Worm (Caenorhabditis elegans) whole organism, L2 larva: ENCODE measurements around the gene ceh-14.

Experiments used
- C34F6.9 ChIP-seq: fragments of 150-350 bp; optimal IDR thresholded peaks from 2 replicates; lab custom pipeline; 2014; ENCODE audit warnings: missing biosample characterization, missing genetic modification characterization
- F13H6.1 ChIP-seq: sonication (generic microtip); optimal IDR thresholded peaks from 2 replicates; lab custom pipeline; 2016; ENCODE audit warnings: missing genetic modification characterization, missing compliant biosample characterization
- R02D3.7 ChIP-seq: fragments of 150-350 bp; optimal IDR thresholded peaks from 2 replicates; lab custom pipeline; 2014; ENCODE audit warnings: missing biosample characterization, missing genetic modification characterization
- Y55F3AM.14 ChIP-seq: fragments of 200-800 bp; sonication (Bioruptor generic); optimal IDR thresholded peaks from 2 replicates; lab custom pipeline; 2018; ENCODE audit warnings: mild to moderate bottlenecking, missing genetic modification characterization, missing compliant biosample characterization
- ZK546.5 ChIP-seq: sonication (generic microtip); optimal IDR thresholded peaks from 2 replicates; lab custom pipeline; 2017; ENCODE audit warnings: missing biosample characterization, missing genetic modification characterization
- ama-1 ChIP-seq: fragments of 150-350 bp; optimal IDR thresholded peaks from 2 replicates; lab custom pipeline; 2018; ENCODE audit warnings: inconsistent platforms
- blmp-1 ChIP-seq: sonication (generic microtip); optimal IDR thresholded peaks from 2 replicates; lab custom pipeline; 2017; ENCODE audit warnings: missing genetic modification characterization, mild to moderate bottlenecking, missing compliant biosample characterization, antibody characterized with exemption, moderate library complexity; ENCODE audit not compliant: insufficient read depth
- ceh-82 ChIP-seq: fragments of 150-350 bp; optimal IDR thresholded peaks from 2 replicates; lab custom pipeline; 2014; ENCODE audit warnings: missing biosample characterization, missing genetic modification characterization
- crh-2 ChIP-seq: sonication (generic microtip); optimal IDR thresholded peaks from 2 replicates; lab custom pipeline; 2017; ENCODE audit warnings: missing biosample characterization, missing genetic modification characterization
- egl-27 ChIP-seq: sonication (generic microtip); optimal IDR thresholded peaks from 3 replicates; lab custom pipeline; 2017; ENCODE audit warnings: missing biosample characterization, missing genetic modification reagents, missing genetic modification characterization
- elt-1 ChIP-seq: fragments of 150-350 bp; optimal IDR thresholded peaks from 2 replicates; lab custom pipeline; 2014; ENCODE audit warnings: missing biosample characterization, missing genetic modification characterization
- elt-3 ChIP-seq: sonication (generic microtip); optimal IDR thresholded peaks from 2 replicates; lab custom pipeline; 2017; ENCODE audit warnings: missing biosample characterization, missing genetic modification characterization
- fos-1 ChIP-seq: fragments of 150-350 bp; optimal IDR thresholded peaks from 2 replicates; lab custom pipeline; 2014; ENCODE audit warnings: missing biosample characterization, missing genetic modification characterization
- gmeb-1 ChIP-seq: fragments of 150-350 bp; optimal IDR thresholded peaks from 2 replicates; lab custom pipeline; 2014; ENCODE audit warnings: missing biosample characterization, missing genetic modification characterization
- lin-13 ChIP-seq: fragments of 150-350 bp; optimal IDR thresholded peaks from 2 replicates; lab custom pipeline; 2014; ENCODE audit warnings: missing biosample characterization, missing genetic modification reagents, missing genetic modification characterization
- lin-39 ChIP-seq: fragments of 150-350 bp; optimal IDR thresholded peaks from 2 replicates; lab custom pipeline; 2014; ENCODE audit warnings: missing biosample characterization, missing genetic modification reagents, missing genetic modification characterization
- mbf-1 ChIP-seq: sonication (generic microtip); optimal IDR thresholded peaks from 2 replicates; lab custom pipeline; 2017; ENCODE audit warnings: missing biosample characterization, missing genetic modification characterization
- mdl-1 ChIP-seq, 2 experiments: fragments of 150-350 bp in 1 of 2; sonication (generic microtip) in 1 of 2; optimal IDR thresholded peaks; 2 replicates each; lab custom pipeline; 2017; ENCODE audit warnings: missing biosample characterization in 2 of 2, missing genetic modification characterization in 2 of 2
- nhr-10 ChIP-seq: sonication (generic microtip); optimal IDR thresholded peaks from 2 replicates; lab custom pipeline; 2017; ENCODE audit warnings: missing biosample characterization, missing genetic modification characterization
- nhr-11 ChIP-seq: fragments of 150-350 bp; optimal IDR thresholded peaks from 2 replicates; lab custom pipeline; 2014; ENCODE audit warnings: missing biosample characterization, missing genetic modification characterization
- nhr-12 ChIP-seq: fragments of 150-350 bp; optimal IDR thresholded peaks from 2 replicates; lab custom pipeline; 2014; ENCODE audit warnings: missing biosample characterization, missing genetic modification characterization
- nhr-23 ChIP-seq: fragments of 150-350 bp; optimal IDR thresholded peaks from 2 replicates; lab custom pipeline; 2014; ENCODE audit warnings: missing biosample characterization, missing genetic modification reagents, missing genetic modification characterization
- nhr-77 ChIP-seq: fragments of 150-350 bp; optimal IDR thresholded peaks from 2 replicates; lab custom pipeline; 2014; ENCODE audit warnings: missing biosample characterization, missing genetic modification characterization
- peb-1 ChIP-seq: fragments of 150-350 bp; optimal IDR thresholded peaks from 2 replicates; lab custom pipeline; 2014; ENCODE audit warnings: missing biosample characterization, missing genetic modification characterization
- sem-4 ChIP-seq: fragments of 150-350 bp; optimal IDR thresholded peaks from 2 replicates; lab custom pipeline; 2014; ENCODE audit warnings: missing biosample characterization, missing genetic modification reagents, missing genetic modification characterization
- sma-9 ChIP-seq, 2 experiments: fragments of 150-350 bp in 1 of 2; sonication (generic microtip) in 1 of 2; optimal IDR thresholded peaks; 2 replicates each; lab custom pipeline; 2014 to 2016; ENCODE audit warnings: missing genetic modification characterization in 2 of 2, mild to moderate bottlenecking in 1 of 2, missing biosample characterization in 1 of 2, missing compliant biosample characterization in 1 of 2, missing genetic modification reagents in 1 of 2, moderate library complexity in 1 of 2
- snpc-4 ChIP-seq: fragments of 150-350 bp; optimal IDR thresholded peaks from 2 replicates; lab custom pipeline; 2014; ENCODE audit warnings: missing biosample characterization, missing genetic modification characterization
- unc-55 ChIP-seq: fragments of 150-350 bp; sonication (generic microtip); optimal IDR thresholded peaks from 3 replicates; lab custom pipeline; 2014; ENCODE audit warnings: missing biosample characterization, missing genetic modification reagents, missing genetic modification characterization
- unc-62 ChIP-seq: fragments of 150-350 bp; optimal IDR thresholded peaks from 2 replicates; lab custom pipeline; 2014; ENCODE audit warnings: missing biosample characterization, missing genetic modification reagents, missing genetic modification characterization
- zag-1 ChIP-seq: fragments of 150-350 bp; optimal IDR thresholded peaks from 2 replicates; lab custom pipeline; 2014; ENCODE audit warnings: missing biosample characterization, missing genetic modification characterization
- ztf-11 ChIP-seq: sonication (generic microtip); optimal IDR thresholded peaks from 2 replicates; lab custom pipeline; 2017; ENCODE audit warnings: missing biosample characterization, missing genetic modification characterization
- ztf-4 ChIP-seq: fragments of 150-350 bp; optimal IDR thresholded peaks from 2 replicates; lab custom pipeline; 2014; ENCODE audit warnings: missing biosample characterization, missing genetic modification characterization

Gene ceh-14

ce11 chrX:7523799-7524198 lies 8.7 kb downstream of the ceh-14 start (continued):
- no peak for TF ChIP-seq R02D3.7 (tag; lab: Kevin White, UChicago)
- no peak for TF ChIP-seq zag-1 (tag; lab: Kevin White, UChicago)

- TF ChIP-seq crh-2 (tag; lab: Kevin White, UChicago) (no peak), unc-62 (GFP tag; lab: Kevin White, UChicago) (no peak), mdl-1 (tag; optimal IDR thresholded peaks at IDR 0.05; lab: Kevin White, UChicago) (no peak), nhr-10 (tag; lab: Kevin White, UChicago) (no peak), sma-9 (GFP tag; optimal IDR thresholded peaks at IDR 0.05; lab: Kevin White, UChicago) (peak; percentile 7), sma-9 (tag; optimal IDR thresholded peaks at IDR 0.05; lab: Kevin White, UChicago) (no peak), blmp-1 (tag; lab: Kevin White, UChicago) (no peak), lin-39 (no peak), nhr-23 (no peak)
These were observed 9.9 kb downstream of the ceh-14 start for ce11 chrX:7522595-7522994.

- TF ChIP-seq Y55F3AM.14 (GFP tag; lab: Kevin White, UChicago): no peak
- no peak for TF ChIP-seq ztf-11 (tag; lab: Kevin White, UChicago)
- no peak for TF ChIP-seq ceh-82 (tag; lab: Kevin White, UChicago)
- no peak for TF ChIP-seq ZK546.5
- TF ChIP-seq elt-1 (tag; lab: Kevin White, UChicago): no peak
- no peak for TF ChIP-seq ama-1 (lab: Kevin White, UChicago)
These were observed 13.0 kb downstream of the ceh-14 start, which contains the start of gene chts-1 for ce11 chrX:7519569-7519968. Gene chts-1 (minus strand): TSS chrX:7519669.

- TF ChIP-seq ama-1 (lab: Kevin White, UChicago) (no peak), zag-1 (tag; lab: Kevin White, UChicago) (no peak), mbf-1 (tag; lab: Kevin White, UChicago) (no peak), lin-13 (GFP tag; lab: Kevin White, UChicago) (no peak), ztf-11 (tag; lab: Kevin White, UChicago) (no peak), nhr-11 (no peak), elt-3 (tag; lab: Kevin White, UChicago) (no peak), gmeb-1 (tag; lab: Kevin White, UChicago) (no peak), C34F6.9 (tag; lab: Kevin White, UChicago) (no peak), egl-27 (no peak), nhr-77 (tag; lab: Kevin White, UChicago) (no peak), nhr-23 (no peak)
These were observed 19.8 kb downstream of the ceh-14 start for ce11 chrX:7512714-7513113.

- TF ChIP-seq fos-1 (tag; lab: Kevin White, UChicago) (peak; percentile 10), elt-1 (tag; lab: Kevin White, UChicago) (no peak)
These were observed 25.4 kb downstream of the ceh-14 start for ce11 chrX:7507141-7507540.

- no peak for TF ChIP-seq ceh-82 (tag; lab: Kevin White, UChicago)
- TF ChIP-seq nhr-12 (tag; lab: Kevin White, UChicago): no peak
- no peak for TF ChIP-seq unc-55 (GFP tag; lab: Kevin White, UChicago)
- TF ChIP-seq, all 48 proteins: peak for 0
These were observed 26.0 kb downstream of the ceh-14 start, which contains the start of gene lgc-11 for ce11 chrX:7506533-7506932. Gene lgc-11 (minus strand): TSS chrX:7506633.

ce11 chrX:7502807-7503206 lies 29.7 kb downstream of the ceh-14 start, which contains the start of gene F48E3.6:
Gene F48E3.6 (minus strand): TSS chrX:7502907.
- TF ChIP-seq nhr-77 (tag; lab: Kevin White, UChicago) (no peak), elt-3 (tag; lab: Kevin White, UChicago) (no peak), ztf-11 (tag; lab: Kevin White, UChicago) (no peak), sem-4 (tag; lab: Kevin White, UChicago) (no peak), mdl-1 (tag; optimal IDR thresholded peaks at IDR 0.05; lab: Kevin White, UChicago) (no peak), F13H6.1 (tag; lab: Kevin White, UChicago) (no peak), ceh-82 (tag; lab: Kevin White, UChicago) (no peak), snpc-4 (no peak), ztf-4 (no peak), C34F6.9 (tag; lab: Kevin White, UChicago) (no peak), peb-1 (tag; lab: Kevin White, UChicago) (no peak), blmp-1 (tag; lab: Kevin White, UChicago) (no peak), lin-13 (GFP tag; lab: Kevin White, UChicago) (no peak), zag-1 (tag; lab: Kevin White, UChicago) (no peak), R02D3.7 (tag; lab: Kevin White, UChicago) (no peak), elt-1 (tag; lab: Kevin White, UChicago) (no peak)
